Worm (Caenorhabditis elegans) whole organism, mixed stage, embryonic: ENCODE data around the gene grd-16.

Source experiments
- blmp-1 ChIP-seq: fragments of 150-350 bp; optimal IDR thresholded peaks from 2 replicates; lab custom pipeline; 2014; ENCODE audit warnings: missing biosample characterization, missing genetic modification characterization
- ces-1 ChIP-seq: fragments of 150-350 bp; optimal IDR thresholded peaks from 2 replicates; lab custom pipeline; 2014; ENCODE audit warnings: missing biosample characterization, missing genetic modification reagents, missing genetic modification characterization
- lin-13 ChIP-seq: fragments of 150-350 bp; optimal IDR thresholded peaks from 2 replicates; lab custom pipeline; 2014; ENCODE audit warnings: missing biosample characterization, missing genetic modification characterization
- mep-1 ChIP-seq: fragments of 150-350 bp; optimal IDR thresholded peaks from 2 replicates; lab custom pipeline; 2017; ENCODE audit warnings: missing biosample characterization, missing genetic modification reagents, missing genetic modification characterization, inconsistent platforms
- nhr-12 ChIP-seq: fragments of 150-350 bp; optimal IDR thresholded peaks from 2 replicates; lab custom pipeline; 2014; ENCODE audit warnings: missing biosample characterization, missing genetic modification characterization
- nhr-237 ChIP-seq: fragments of 150-350 bp; optimal IDR thresholded peaks from 2 replicates; lab custom pipeline; 2014; ENCODE audit warnings: missing biosample characterization, missing genetic modification characterization
- nhr-28 ChIP-seq: fragments of 150-350 bp; optimal IDR thresholded peaks from 2 replicates; lab custom pipeline; 2014; ENCODE audit warnings: missing biosample characterization, missing genetic modification characterization
- pha-4 ChIP-seq: fragments of 150-350 bp; optimal IDR thresholded peaks from 2 replicates; lab custom pipeline; 2018; ENCODE audit warnings: missing biosample characterization, missing genetic modification reagents, missing genetic modification characterization
- snpc-4 ChIP-seq: fragments of 150-350 bp; optimal IDR thresholded peaks from 2 replicates; lab custom pipeline; 2014; ENCODE audit warnings: missing biosample characterization, missing genetic modification characterization
- tbx-8 ChIP-seq: fragments of 200-800 bp; sonication (Bioruptor generic); optimal IDR thresholded peaks from 2 replicates; lab custom pipeline; 2018; ENCODE audit warnings: mild to moderate bottlenecking, missing genetic modification characterization, moderate library complexity, missing compliant biosample characterization
- unc-39 ChIP-seq: fragments of 150-350 bp; optimal IDR thresholded peaks from 2 replicates; lab custom pipeline; 2014; ENCODE audit warnings: missing biosample characterization, missing genetic modification characterization
- unc-62 ChIP-seq: fragments of 150-350 bp; optimal IDR thresholded peaks from 2 replicates; lab custom pipeline; 2014; ENCODE audit warnings: missing biosample characterization, missing genetic modification reagents, missing genetic modification characterization
- zip-8 ChIP-seq: fragments of 150-350 bp; optimal IDR thresholded peaks from 2 replicates; lab custom pipeline; 2014; ENCODE audit warnings: missing biosample characterization, missing genetic modification characterization
- ztf-11 ChIP-seq: fragments of 150-350 bp; optimal IDR thresholded peaks from 2 replicates; lab custom pipeline; 2014; ENCODE audit warnings: missing biosample characterization, missing genetic modification characterization

DNA sequence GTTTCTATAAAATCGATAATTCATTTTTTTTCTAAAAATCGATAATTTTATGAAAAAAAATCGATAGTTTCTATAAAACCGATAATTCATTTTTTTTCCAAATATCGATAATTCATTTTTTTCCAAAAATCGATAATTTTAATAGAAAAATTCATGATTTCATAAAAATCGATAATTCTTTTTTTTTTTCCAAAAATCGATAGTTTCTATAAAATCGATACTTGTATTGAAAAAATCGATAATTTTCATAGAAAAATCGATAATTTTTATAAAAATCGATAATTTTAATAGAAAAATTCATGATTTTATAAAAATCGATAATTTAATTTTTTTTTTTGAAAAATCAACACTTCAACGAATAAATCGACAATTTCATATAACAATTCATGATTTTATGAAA, 52.8 kb downstream of the grd-16 start:
- no peak for TF ChIP-seq unc-62 (GFP tag; lab: Kevin White, UChicago)
- no peak for TF ChIP-seq mep-1
- no peak for TF ChIP-seq nhr-237 (tag; lab: Kevin White, UChicago)
- no peak for TF ChIP-seq nhr-12 (tag; lab: Kevin White, UChicago)
- TF ChIP-seq snpc-4 (tag; lab: Kevin White, UChicago): no peak
- no peak for TF ChIP-seq blmp-1 (tag; lab: Kevin White, UChicago)
- TF ChIP-seq ztf-11 (tag; lab: Kevin White, UChicago): no peak
- TF ChIP-seq tbx-8 (GFP tag; lab: Kevin White, UChicago): no peak
- no peak for TF ChIP-seq unc-39
- no peak for TF ChIP-seq ces-1 (GFP tag; lab: Kevin White, UChicago)
- TF ChIP-seq zip-8 (tag; lab: Kevin White, UChicago): no peak
- no peak for TF ChIP-seq nhr-28 (tag; lab: Kevin White, UChicago)
- no peak for TF ChIP-seq pha-4 (tag; lab: Kevin White, UChicago)
- TF ChIP-seq lin-13: no peak
